Worm (Caenorhabditis elegans) whole organism, L4/young adult: ENCODE results near the gene cyn-10.

ENCODE experiments used
- W03F9.2 ChIP-seq: fragments of 150-350 bp; optimal IDR thresholded peaks from 2 replicates; lab custom pipeline; 2014; ENCODE audit warnings: missing biosample characterization, missing genetic modification characterization
- him-1 ChIP-seq: sonication (generic microtip); optimal IDR thresholded peaks from 2 replicates; lab custom pipeline; 2016; ENCODE audit warnings: missing genotype, missing genetic modification reagents, missing genetic modification characterization, missing compliant biosample characterization

- TF ChIP-seq him-1 (tag; lab: Kevin White, UChicago) (no peak), W03F9.2 (tag; lab: Kevin White, UChicago) (no peak)
Measured at ce11 chrII:6918862-6919261, 5.7 kb upstream of the cyn-10 start, which contains the start of gene B0252.5.
